Fruit fly (Drosophila melanogaster) whole organism, embryonic: ENCODE data around the gene CG15529.

Source experiments
- Adf1 ChIP-seq: fragments of 200-800 bp; sonication (Bioruptor generic); IDR thresholded peaks from 2 replicates; pipeline ENCODE4 v1.3.6; 2022; ENCODE audit warnings: missing biosample characterization, missing genetic modification characterization
- Atf3 ChIP-seq: fragments of 200-800 bp; sonication (Bioruptor generic); optimal IDR thresholded peaks from 3 replicates; lab custom pipeline; 2016; ENCODE audit warnings: missing biosample characterization, missing genetic modification characterization
- CG10462 ChIP-seq: fragments of 200-800 bp; sonication (Bioruptor generic); optimal IDR thresholded peaks from 2 replicates; lab custom pipeline; 2016; ENCODE audit warnings: missing biosample characterization, missing genetic modification characterization
- CG10959 ChIP-seq: fragments of 200-800 bp; sonication (Bioruptor generic); IDR thresholded peaks from 2 replicates; pipeline ENCODE4 v1.3.6; 2022; ENCODE audit warnings: missing biosample characterization, missing genetic modification characterization
- CG11504 ChIP-seq: fragments of 200-800 bp; sonication (Bioruptor generic); optimal IDR thresholded peaks from 3 replicates; lab custom pipeline; 2019; ENCODE audit warnings: missing biosample characterization, mild to moderate bottlenecking, missing genetic modification characterization, moderate library complexity
- CG12155 ChIP-seq: fragments of 200-800 bp; sonication (Bioruptor generic); optimal IDR thresholded peaks from 3 replicates; lab custom pipeline; 2016; ENCODE audit warnings: missing biosample characterization, missing genetic modification characterization
- CG14667 ChIP-seq: fragments of 200-800 bp; sonication (Bioruptor generic); IDR thresholded peaks from 2 replicates; pipeline ENCODE4 v1.3.6; 2022; ENCODE audit warnings: missing biosample characterization, missing genetic modification characterization
- CG15011 ChIP-seq: fragments of 200-800 bp; sonication (Bioruptor generic); optimal IDR thresholded peaks from 3 replicates; lab custom pipeline; 2018; ENCODE audit warnings: missing biosample characterization, mild to moderate bottlenecking, missing genetic modification characterization
- CG1529 ChIP-seq: fragments of 200-800 bp; sonication (Bioruptor generic); optimal IDR thresholded peaks from 3 replicates; lab custom pipeline; 2018; ENCODE audit warnings: missing biosample characterization, missing genetic modification characterization
- CG17359 ChIP-seq: fragments of 200-800 bp; sonication (Bioruptor generic); optimal IDR thresholded peaks from 3 replicates; lab custom pipeline; 2018; ENCODE audit warnings: missing biosample characterization, mild to moderate bottlenecking, missing genetic modification characterization, moderate library complexity
- CG1792 ChIP-seq: fragments of 200-800 bp; sonication (Bioruptor generic); optimal IDR thresholded peaks from 2 replicates; lab custom pipeline; 2016; ENCODE audit warnings: missing biosample characterization, missing genetic modification characterization
- CG18476 ChIP-seq: fragments of 200-800 bp; sonication (Bioruptor generic); optimal IDR thresholded peaks from 2 replicates; lab custom pipeline; 2016; ENCODE audit warnings: missing biosample characterization, mild to moderate bottlenecking, missing genetic modification characterization
- CG32772 ChIP-seq: fragments of 200-800 bp; sonication (Bioruptor generic); IDR thresholded peaks from 2 replicates; pipeline ENCODE4 v1.3.6; 2022; ENCODE audit warnings: missing biosample characterization, missing genetic modification characterization
- CG33213 ChIP-seq: fragments of 200-800 bp; sonication (Bioruptor generic); optimal IDR thresholded peaks from 3 replicates; lab custom pipeline; 2016; ENCODE audit warnings: missing biosample characterization, missing genetic modification characterization
- CG42726 ChIP-seq: fragments of 200-800 bp; sonication (Bioruptor generic); IDR thresholded peaks from 2 replicates; pipeline ENCODE4 v1.3.6; 2022; ENCODE audit warnings: missing biosample characterization, missing genetic modification characterization; ENCODE audit not compliant: partially characterized antibody
- CG4617 ChIP-seq: fragments of 200-800 bp; sonication (Bioruptor generic); optimal IDR thresholded peaks from 3 replicates; lab custom pipeline; 2016; ENCODE audit warnings: missing biosample characterization, missing genetic modification characterization, borderline replicate concordance
- CG6272 ChIP-seq: fragments of 200-800 bp; sonication (Bioruptor generic); IDR thresholded peaks from 2 replicates; pipeline ENCODE4 v1.3.6; 2022; ENCODE audit warnings: missing biosample characterization, missing genetic modification characterization
- CG6765 ChIP-seq: fragments of 200-800 bp; sonication (Bioruptor generic); optimal IDR thresholded peaks from 3 replicates; lab custom pipeline; 2017; ENCODE audit warnings: missing biosample characterization, mild to moderate bottlenecking, missing genetic modification characterization
- CG8290 ChIP-seq, 3 experiments: fragments of 200-800 bp; sonication (Bioruptor generic); optimal IDR thresholded peaks; 2 replicates each; lab custom pipeline; 2016 to 2019; ENCODE audit warnings: missing biosample characterization in 3 of 3, missing genetic modification characterization in 3 of 3, mild to moderate bottlenecking in 2 of 3, moderate library complexity in 1 of 3
- CG8359 ChIP-seq: fragments of 200-800 bp; sonication (Bioruptor generic); optimal IDR thresholded peaks from 2 replicates; lab custom pipeline; 2017; ENCODE audit warnings: missing biosample characterization, mild to moderate bottlenecking, missing genetic modification characterization, borderline replicate concordance
- CG8388 ChIP-seq: fragments of 200-800 bp; sonication (Bioruptor generic); optimal IDR thresholded peaks from 2 replicates; lab custom pipeline; 2019; ENCODE audit warnings: missing biosample characterization, mild to moderate bottlenecking, missing genetic modification characterization, moderate library complexity
- CG8765 ChIP-seq: fragments of 200-800 bp; sonication (Bioruptor generic); IDR thresholded peaks from 2 replicates; pipeline ENCODE4 v1.3.6; 2022; ENCODE audit warnings: missing biosample characterization, missing genetic modification characterization
- CG9817 ChIP-seq: fragments of 200-800 bp; sonication (Bioruptor generic); optimal IDR thresholded peaks from 2 replicates; lab custom pipeline; 2018; ENCODE audit warnings: missing biosample characterization, mild to moderate bottlenecking, missing genetic modification characterization, moderate library complexity
- Chrac-16 ChIP-seq: fragments of 200-800 bp; sonication (Bioruptor generic); optimal IDR thresholded peaks from 3 replicates; lab custom pipeline; 2016; ENCODE audit warnings: missing biosample characterization, missing genetic modification characterization
- Lhr ChIP-seq: fragments of 200-800 bp; sonication (Bioruptor generic); optimal IDR thresholded peaks from 3 replicates; lab custom pipeline; 2017; ENCODE audit warnings: mild to moderate bottlenecking, missing biosample characterization, missing genetic modification reagents, missing genetic modification characterization
- Med ChIP-seq: fragments of 200-800 bp; sonication (Bioruptor generic); peaks from one replicate; lab custom pipeline; 2016; ENCODE audit warnings: missing biosample characterization, missing genetic modification characterization, mild to moderate bottlenecking, inconsistent platforms, moderate library complexity
- Pdp1 ChIP-seq, 2 experiments: fragments of 200-800 bp; sonication (Bioruptor generic); optimal IDR thresholded peaks; 3 replicates each; lab custom pipeline; 2016; ENCODE audit warnings: missing biosample characterization in 2 of 2, missing genetic modification characterization in 2 of 2, mild to moderate bottlenecking in 1 of 2, moderate library complexity in 1 of 2
- Side ChIP-seq: fragments of 200-800 bp; sonication (Bioruptor generic); optimal IDR thresholded peaks from 2 replicates; lab custom pipeline; 2016; ENCODE audit warnings: missing biosample characterization, missing genetic modification characterization
- Six4 ChIP-seq: fragments of 200-800 bp; sonication (Bioruptor generic); optimal IDR thresholded peaks from 2 replicates; lab custom pipeline; 2016; ENCODE audit warnings: missing biosample characterization, missing genetic modification characterization
- Sox100B ChIP-seq: fragments of 200-800 bp; sonication (Bioruptor generic); optimal IDR thresholded peaks from 3 replicates; lab custom pipeline; 2018; ENCODE audit warnings: missing biosample characterization, mild to moderate bottlenecking, missing genetic modification characterization
- Spps ChIP-seq: fragments of 200-800 bp; sonication (Bioruptor generic); optimal IDR thresholded peaks from 2 replicates; lab custom pipeline; 2018; ENCODE audit warnings: missing biosample characterization, mild to moderate bottlenecking, missing genetic modification characterization
- Ssrp ChIP-seq: fragments of 200-800 bp; sonication (Bioruptor generic); optimal IDR thresholded peaks from 2 replicates; lab custom pipeline; 2018; ENCODE audit warnings: missing biosample characterization, mild to moderate bottlenecking, missing genetic modification characterization, moderate library complexity
- al ChIP-seq: fragments of 200-800 bp; sonication (Bioruptor generic); IDR thresholded peaks from 2 replicates; pipeline ENCODE4 v1.3.6; 2022; ENCODE audit warnings: missing biosample characterization, missing genetic modification characterization
- caup ChIP-seq: fragments of 200-800 bp; sonication (Bioruptor generic); optimal IDR thresholded peaks from 3 replicates; lab custom pipeline; 2017; ENCODE audit warnings: missing biosample characterization, mild to moderate bottlenecking, missing genetic modification characterization, moderate library complexity; ENCODE audit not compliant: severe bottlenecking
- chif ChIP-seq, 2 experiments: fragments of 200-800 bp; sonication (Bioruptor generic); optimal IDR thresholded peaks; 3 replicates each; lab custom pipeline; 2016; ENCODE audit warnings: missing biosample characterization in 2 of 2, missing genetic modification characterization in 2 of 2
- exex ChIP-seq: fragments of 200-800 bp; sonication (Bioruptor generic); optimal IDR thresholded peaks from 4 replicates; lab custom pipeline; 2018; ENCODE audit warnings: missing biosample characterization, mild to moderate bottlenecking, missing genetic modification characterization, moderate library complexity
- gce ChIP-seq: fragments of 200-800 bp; sonication (Bioruptor generic); IDR thresholded peaks from 3 replicates; pipeline ENCODE4 v1.3.6; 2022; ENCODE audit warnings: missing biosample characterization, missing genetic modification characterization
- ken ChIP-seq: fragments of 200-800 bp; sonication (Bioruptor generic); IDR thresholded peaks from 3 replicates; pipeline ENCODE4 v1.3.6; 2022; ENCODE audit warnings: missing biosample characterization, missing genetic modification characterization
- klu ChIP-seq: fragments of 200-800 bp; sonication (Bioruptor generic); IDR thresholded peaks from 2 replicates; pipeline ENCODE4 v1.3.6; 2022; ENCODE audit warnings: missing biosample characterization, missing genetic modification characterization
- luna ChIP-seq: fragments of 200-800 bp; sonication (Bioruptor generic); optimal IDR thresholded peaks from 2 replicates; lab custom pipeline; 2016; ENCODE audit warnings: missing biosample characterization, missing genetic modification characterization
- nmo ChIP-seq: fragments of 200-800 bp; sonication (Bioruptor generic); optimal IDR thresholded peaks from 2 replicates; lab custom pipeline; 2018; ENCODE audit warnings: missing biosample characterization, mild to moderate bottlenecking, missing genetic modification characterization, moderate library complexity
- ranshi ChIP-seq: fragments of 200-800 bp; sonication (Bioruptor generic); IDR thresholded peaks from 2 replicates; pipeline ENCODE4 v1.3.6; 2022; ENCODE audit warnings: missing biosample characterization, missing genetic modification characterization
- sim ChIP-seq: fragments of 200-800 bp; sonication (Bioruptor generic); IDR thresholded peaks from 2 replicates; pipeline ENCODE4 v1.3.6; 2022; ENCODE audit warnings: missing biosample characterization, missing genetic modification characterization
- slou ChIP-seq: fragments of 200-800 bp; sonication (Bioruptor generic); optimal IDR thresholded peaks from 3 replicates; lab custom pipeline; 2016; ENCODE audit warnings: missing biosample characterization, missing genetic modification characterization
- sna ChIP-seq: fragments of 200-800 bp; sonication (Bioruptor generic); IDR thresholded peaks from 2 replicates; pipeline ENCODE4 v1.3.6; 2022; ENCODE audit warnings: missing biosample characterization, missing genetic modification characterization; ENCODE audit not compliant: partially characterized antibody
- stwl ChIP-seq: fragments of 200-800 bp; sonication (Bioruptor generic); optimal IDR thresholded peaks from 3 replicates; lab custom pipeline; 2018; ENCODE audit warnings: missing biosample characterization, mild to moderate bottlenecking, missing genetic modification characterization, moderate library complexity
- tll ChIP-seq, 2 experiments: fragments of 200-800 bp in 1 of 2; fragments of >200 bp in 1 of 2; sonication (Bioruptor generic) in 1 of 2; optimal IDR thresholded peaks; 2 replicates each; lab custom pipeline; 2017 to 2019; ENCODE audit warnings: missing biosample characterization in 2 of 2, missing genetic modification characterization in 2 of 2, mild to moderate bottlenecking in 1 of 2, moderate library complexity in 1 of 2
- wek ChIP-seq: fragments of 200-800 bp; sonication (Bioruptor generic); optimal IDR thresholded peaks from 3 replicates; lab custom pipeline; 2018; ENCODE audit warnings: missing biosample characterization, mild to moderate bottlenecking, missing genetic modification characterization, moderate library complexity
- yki ChIP-seq: fragments of >200 bp; optimal IDR thresholded peaks from 3 replicates; lab custom pipeline; 2018
- zfh2 ChIP-seq: fragments of 200-800 bp; sonication (Bioruptor generic); optimal IDR thresholded peaks from 2 replicates; lab custom pipeline; 2016; ENCODE audit warnings: missing biosample characterization, missing genetic modification characterization

The CG15529 gene

dm6 chr3R:30195606-30196049 lies 43.8 kb downstream of the CG15529 start (continued):
- TF ChIP-seq CG4617 (no peak), CG10959 (no peak), Spps (tag; lab: Kevin White, UChicago) (no peak), nmo (no peak), CG18476 (no peak), CG14667 (0 out of 2 replicates have a peak, but pooled peaks have one; percentile 20), chif (GFP tag; optimal IDR thresholded peaks at IDR 0.05; lab: Kevin White, UChicago) (peak; percentile 9), CG42726 (GFP tag; lab: Robert Waterston, UW) (no peak), CG9817 (tag; lab: Kevin White, UChicago) (peak; percentile 46), caup (GFP tag; lab: Kevin White, UChicago) (peak; percentile 57), wek (GFP tag; lab: Kevin White, UChicago) (no peak), stwl (tag; lab: Kevin White, UChicago) (no peak), Med (GFP tag; lab: Kevin White, UChicago) (peak; percentile 86), CG15011 (GFP tag; lab: Kevin White, UChicago) (no peak), exex (tag; lab: Kevin White, UChicago) (peak; percentile 26), CG1792 (GFP tag; lab: Kevin White, UChicago) (no peak), Pdp1 (GFP tag; optimal IDR thresholded peaks at IDR 0.05; lab: Kevin White, UChicago) (peak in 1 of 2 experiments; percentile 44), yki (lab: Kevin White, UChicago) (no peak), CG6272 (GFP tag; lab: Robert Waterston, UW) (0 out of 2 replicates have a peak, but pooled peaks have one; percentile 16), Sox100B (GFP tag; lab: Kevin White, UChicago) (no peak), zfh2 (GFP tag; lab: Kevin White, UChicago) (peak; percentile 53), Side (GFP tag; lab: Kevin White, UChicago) (peak; percentile 5), CG8290 (GFP tag; optimal IDR thresholded peaks at IDR 0.05; lab: Kevin White, UChicago) (no peak), CG8290 (tag; optimal IDR thresholded peaks at IDR 0.05; lab: Kevin White, UChicago) (peak in 1 of 2 experiments; percentile 86), CG8765 (GFP tag; lab: Robert Waterston, UW) (no peak), CG6765 (GFP tag; lab: Kevin White, UChicago) (no peak), sim (no peak), gce (GFP tag; lab: Robert Waterston, UW) (0 out of 3 replicates have a peak, but pooled peaks have one; percentile 46), luna (no peak), CG17359 (tag; lab: Kevin White, UChicago) (peak; percentile 1), CG33213 (GFP tag; lab: Kevin White, UChicago) (peak; percentile 6), CG32772 (GFP tag; lab: Robert Waterston, UW) (0 out of 2 replicates have a peak, but pooled peaks have one; percentile 20), Lhr (GFP tag; lab: Kevin White, UChicago) (peak; percentile 20), ranshi (GFP tag; lab: Robert Waterston, UW) (no peak), CG11504 (tag; lab: Kevin White, UChicago) (peak; percentile 44), Adf1 (GFP tag; lab: Robert Waterston, UW) (peak; percentile 47), Ssrp (tag; lab: Kevin White, UChicago) (no peak), CG8388 (GFP tag; lab: Kevin White, UChicago) (no peak), klu (GFP tag; lab: Robert Waterston, UW) (no peak), CG8359 (no peak), CG12155 (GFP tag; lab: Kevin White, UChicago) (peak; percentile 7), ken (GFP tag; lab: Robert Waterston, UW) (peak; percentile 68; the same call in 2 of the 3 replicates), Atf3 (GFP tag; lab: Kevin White, UChicago) (peak; percentile 6), al (GFP tag; lab: Robert Waterston, UW) (peak; percentile 69), tll (GFP tag; optimal IDR thresholded peaks at IDR 0.05; lab: Kevin White, UChicago) (no peak), CG10462 (GFP tag; lab: Kevin White, UChicago) (no peak), CG1529 (GFP tag; lab: Kevin White, UChicago) (no peak), Six4 (GFP tag; lab: Kevin White, UChicago) (no peak), sna (GFP tag; lab: Robert Waterston, UW) (no peak), Chrac-16 (GFP tag; lab: Kevin White, UChicago) (peak; percentile 30), slou (GFP tag; lab: Kevin White, UChicago) (no peak)
